Worm (Caenorhabditis elegans) whole organism, L1 larva: ENCODE data around the gene msp-58.

Experiments
- C16A3.4 ChIP-seq: fragments of 150-350 bp; optimal IDR thresholded peaks from 2 replicates; lab custom pipeline; 2014; ENCODE audit warnings: missing biosample characterization, missing genetic modification characterization
- ama-1 ChIP-seq: fragments of 150-350 bp; optimal IDR thresholded peaks from 2 replicates; lab custom pipeline; 2014
- ceh-63 ChIP-seq: fragments of 200-800 bp; sonication (Bioruptor generic); optimal IDR thresholded peaks from 2 replicates; lab custom pipeline; 2018; ENCODE audit warnings: mild to moderate bottlenecking, missing genetic modification characterization, missing compliant biosample characterization
- ceh-82 ChIP-seq, 3 experiments: fragments of 150-350 bp in 1 of 3; sonication (generic microtip) in 2 of 3; optimal IDR thresholded peaks; 2 replicates each; lab custom pipeline; 2014 to 2017; ENCODE audit warnings: missing biosample characterization in 3 of 3, missing genetic modification characterization in 3 of 3
- ceh-90 ChIP-seq: sonication (generic microtip); optimal IDR thresholded peaks from 2 replicates; lab custom pipeline; 2016; ENCODE audit warnings: missing genetic modification characterization, missing compliant biosample characterization
- ces-1 ChIP-seq: fragments of 150-350 bp; optimal IDR thresholded peaks from 2 replicates; lab custom pipeline; 2014; ENCODE audit warnings: missing biosample characterization, missing genetic modification reagents, missing genetic modification characterization
- dsc-1 ChIP-seq: sonication (generic microtip); optimal IDR thresholded peaks from 2 replicates; lab custom pipeline; 2016; ENCODE audit warnings: mild to moderate bottlenecking, missing genetic modification characterization, missing compliant biosample characterization
- efl-1 ChIP-seq, 4 experiments: fragments of 150-350 bp; optimal IDR thresholded peaks in 3 of 4; peaks in 1 of 4; 1 replicate in 1 of 4; 2 replicates in 3 of 4; lab custom pipeline; 2014; ENCODE audit warnings: missing biosample characterization in 2 of 4, missing genetic modification characterization in 2 of 4, missing genetic modification reagents in 2 of 4
- egl-13 ChIP-seq: sonication (generic microtip); optimal IDR thresholded peaks from 2 replicates; lab custom pipeline; 2016; ENCODE audit warnings: missing genotype, missing genetic modification reagents, missing genetic modification characterization, missing compliant biosample characterization
- fkh-4 ChIP-seq: sonication (generic microtip); optimal IDR thresholded peaks from 2 replicates; lab custom pipeline; 2016; ENCODE audit warnings: missing compliant biosample characterization, missing genetic modification characterization, borderline replicate concordance
- fkh-8 ChIP-seq: sonication (generic microtip); optimal IDR thresholded peaks from 2 replicates; lab custom pipeline; 2016; ENCODE audit warnings: mild to moderate bottlenecking, missing genetic modification characterization, missing compliant biosample characterization
- fos-1 ChIP-seq: fragments of 150-350 bp; optimal IDR thresholded peaks from 2 replicates; lab custom pipeline; 2014; ENCODE audit warnings: missing biosample characterization, missing genetic modification characterization
- grh-1 ChIP-seq: fragments of 200-800 bp; sonication (Bioruptor generic); IDR thresholded peaks from 2 replicates; pipeline ENCODE4 v1.3.6; 2022; ENCODE audit warnings: missing genetic modification reagents, missing genetic modification characterization, missing compliant biosample characterization
- hlh-17 ChIP-seq: fragments of 200-800 bp; sonication (Bioruptor generic); optimal IDR thresholded peaks from 2 replicates; lab custom pipeline; 2018; ENCODE audit warnings: missing genetic modification characterization, mild to moderate bottlenecking, missing compliant biosample characterization, moderate library complexity, borderline replicate concordance
- hlh-4 ChIP-seq: sonication (generic microtip); optimal IDR thresholded peaks from 2 replicates; lab custom pipeline; 2016; ENCODE audit warnings: mild to moderate bottlenecking, missing genetic modification characterization, missing compliant biosample characterization
- hpl-2 ChIP-seq: fragments of 150-350 bp; optimal IDR thresholded peaks from 2 replicates; lab custom pipeline; 2014; ENCODE audit warnings: missing biosample characterization, missing genetic modification reagents, missing genetic modification characterization
- lin-14 ChIP-seq: fragments of 200-800 bp; sonication (Bioruptor generic); optimal IDR thresholded peaks from 2 replicates; lab custom pipeline; 2018; ENCODE audit warnings: mild to moderate bottlenecking, missing genetic modification characterization, moderate library complexity, missing compliant biosample characterization
- lin-39 ChIP-seq: fragments of 150-350 bp; optimal IDR thresholded peaks from 2 replicates; lab custom pipeline; 2014; ENCODE audit warnings: missing biosample characterization, missing genetic modification reagents, missing genetic modification characterization
- lir-3 ChIP-seq: sonication (generic microtip); optimal IDR thresholded peaks from 2 replicates; lab custom pipeline; 2016; ENCODE audit warnings: mild to moderate bottlenecking, missing genetic modification characterization, moderate library complexity, missing compliant biosample characterization; ENCODE audit not compliant: poor library complexity
- mef-2 ChIP-seq: fragments of 150-350 bp; optimal IDR thresholded peaks from 2 replicates; lab custom pipeline; 2014; ENCODE audit warnings: missing biosample characterization, missing genetic modification characterization
- mep-1 ChIP-seq: fragments of 150-350 bp; optimal IDR thresholded peaks from 2 replicates; lab custom pipeline; 2014; ENCODE audit warnings: missing biosample characterization, missing genetic modification characterization
- nhr-19 ChIP-seq: fragments of 200-800 bp; sonication (Bioruptor generic); conservative IDR thresholded peaks from 2 replicates; pipeline ENCODE4 v1.3.6; 2022; ENCODE audit warnings: missing genetic modification characterization, missing compliant biosample characterization
- nhr-237 ChIP-seq: fragments of 150-350 bp; optimal IDR thresholded peaks from 2 replicates; lab custom pipeline; 2014; ENCODE audit warnings: missing biosample characterization, missing genetic modification characterization
- nhr-28 ChIP-seq: fragments of 150-350 bp; optimal IDR thresholded peaks from 2 replicates; lab custom pipeline; 2014; ENCODE audit warnings: missing biosample characterization, missing genetic modification characterization
- nhr-47 ChIP-seq: sonication (generic microtip); optimal IDR thresholded peaks from 2 replicates; lab custom pipeline; 2016; ENCODE audit warnings: mild to moderate bottlenecking, missing genetic modification characterization, moderate library complexity, missing compliant biosample characterization
- nhr-71 ChIP-seq: sonication (generic microtip); optimal IDR thresholded peaks from 2 replicates; lab custom pipeline; 2016; ENCODE audit warnings: mild to moderate bottlenecking, missing genetic modification characterization, moderate library complexity, missing compliant biosample characterization
- nhr-77 ChIP-seq: fragments of 150-350 bp; optimal IDR thresholded peaks from 2 replicates; lab custom pipeline; 2014; ENCODE audit warnings: missing biosample characterization, missing genetic modification characterization
- nhr-85 ChIP-seq: sonication (generic microtip); peaks from one replicate; lab custom pipeline; 2016; ENCODE audit warnings: missing genetic modification characterization, inconsistent platforms, missing compliant biosample characterization
- pax-3 ChIP-seq: fragments of 200-800 bp; sonication (Bioruptor generic); optimal IDR thresholded peaks from 2 replicates; lab custom pipeline; 2018; ENCODE audit warnings: mild to moderate bottlenecking, missing genetic modification characterization, moderate library complexity, missing compliant biosample characterization
- snpc-4 ChIP-seq: fragments of 150-350 bp; optimal IDR thresholded peaks from 2 replicates; lab custom pipeline; 2014; ENCODE audit warnings: missing biosample characterization, missing genetic modification characterization
- snu-23 ChIP-seq: sonication (generic microtip); optimal IDR thresholded peaks from 2 replicates; lab custom pipeline; 2016; ENCODE audit warnings: missing genetic modification characterization, missing compliant biosample characterization
- sox-4 ChIP-seq: sonication (generic microtip); optimal IDR thresholded peaks from 2 replicates; lab custom pipeline; 2016; ENCODE audit warnings: missing genetic modification characterization, missing compliant biosample characterization
- sup-37 ChIP-seq: fragments of 200-800 bp; sonication (Bioruptor generic); optimal IDR thresholded peaks from 2 replicates; lab custom pipeline; 2018; ENCODE audit warnings: mild to moderate bottlenecking, missing genetic modification characterization, missing compliant biosample characterization
- unc-30 ChIP-seq: sonication (generic microtip); optimal IDR thresholded peaks from 2 replicates; lab custom pipeline; 2017; ENCODE audit warnings: missing biosample characterization, missing genetic modification characterization
- unc-86 ChIP-seq: sonication (generic microtip); optimal IDR thresholded peaks from 2 replicates; lab custom pipeline; 2016; ENCODE audit warnings: missing genetic modification characterization, missing compliant biosample characterization
- unc-98 ChIP-seq: fragments of 200-800 bp; sonication (Bioruptor generic); IDR thresholded peaks from 2 replicates; pipeline ENCODE4 v1.3.6; 2022; ENCODE audit warnings: missing genetic modification characterization, missing compliant biosample characterization
- vab-15 ChIP-seq: sonication (generic microtip); optimal IDR thresholded peaks from 2 replicates; lab custom pipeline; 2017; ENCODE audit warnings: missing genotype, mild to moderate bottlenecking, missing genetic modification characterization, missing compliant biosample characterization
- xbp-1 ChIP-seq: sonication (generic microtip); optimal IDR thresholded peaks from 2 replicates; lab custom pipeline; 2016; ENCODE audit warnings: missing genetic modification characterization, missing compliant biosample characterization

msp-58 gene

ce11 chrIV:5273385-5273784 lies 35.0 kb upstream of the msp-58 start:
- TF ChIP-seq fkh-8 (no peak), ama-1 (lab: Kevin White, UChicago) (no peak), ces-1 (no peak), pax-3 (tag; lab: Kevin White, UChicago) (no peak)

- TF ChIP-seq snpc-4 (tag; lab: Kevin White, UChicago) (no peak), sox-4 (tag; lab: Kevin White, UChicago) (no peak), ceh-82 (tag; optimal IDR thresholded peaks at IDR 0.05; lab: Kevin White, UChicago) (no peak), efl-1 (optimal IDR thresholded peaks at IDR 0.05; lab: Kevin White, UChicago) (no peak), efl-1 (GFP tag; optimal IDR thresholded peaks at IDR 0.05 in 1 of 2; lab: Kevin White, UChicago) (no peak), unc-30 (tag; lab: Kevin White, UChicago) (no peak), fkh-8 (no peak), grh-1 (GFP tag; lab: Robert Waterston, UW) (no peak)
Measured at ce11 chrIV:5274123-5274581, 34.2 kb upstream of the msp-58 start, which contains the start of gene slfl-4. Gene slfl-4, plus strand, starts transcription at chrIV:5274531.

- no peak for TF ChIP-seq lin-39
- no peak for TF ChIP-seq sox-4 (tag; lab: Kevin White, UChicago)
- no peak for TF ChIP-seq xbp-1 (tag; lab: Kevin White, UChicago)
- TF ChIP-seq nhr-19 (GFP tag; lab: Robert Waterston, UW), result no peak
- TF ChIP-seq pax-3 (tag; lab: Kevin White, UChicago), result no peak
- TF ChIP-seq mef-2 (tag; lab: Kevin White, UChicago), result no peak
- TF ChIP-seq lir-3 (tag; lab: Kevin White, UChicago), result no peak
- no peak for TF ChIP-seq mep-1 (tag; lab: Kevin White, UChicago)
- TF ChIP-seq snpc-4 (tag; lab: Kevin White, UChicago), result no peak
- TF ChIP-seq hpl-2 (GFP tag; lab: Kevin White, UChicago), result no peak
- no peak for TF ChIP-seq ama-1 (lab: Kevin White, UChicago)
- TF ChIP-seq sup-37 (GFP tag; lab: Kevin White, UChicago), result no peak
- no peak for TF ChIP-seq C16A3.4
- TF ChIP-seq unc-86, result no peak
- TF ChIP-seq egl-13 (tag; lab: Kevin White, UChicago), result no peak
Measured at ce11 chrIV:5277752-5278151, 30.6 kb upstream of the msp-58 start, which contains the start of gene F36H12.17. Gene F36H12.17, minus strand, starts transcription at chrIV:5277852.

ce11 chrIV:5281457-5281856 lies 26.9 kb upstream of the msp-58 start:
- TF ChIP-seq fkh-4 (no peak), xbp-1 (tag; lab: Kevin White, UChicago) (no peak), grh-1 (GFP tag; lab: Robert Waterston, UW) (no peak), hlh-17 (no peak), nhr-77 (no peak), dsc-1 (peak; percentile 81), nhr-71 (tag; lab: Kevin White, UChicago) (no peak), ces-1 (no peak), mef-2 (tag; lab: Kevin White, UChicago) (no peak), nhr-237 (tag; lab: Kevin White, UChicago) (no peak), unc-98 (no peak), lin-14 (no peak), sox-4 (tag; lab: Kevin White, UChicago) (peak; percentile 2), vab-15 (no peak), hlh-4 (tag; lab: Kevin White, UChicago) (no peak), fkh-8 (peak; percentile 58), ceh-90 (tag; lab: Kevin White, UChicago) (no peak), ceh-63 (no peak), nhr-47 (tag; lab: Kevin White, UChicago) (no peak), fos-1 (tag; lab: Kevin White, UChicago) (no peak), pax-3 (tag; lab: Kevin White, UChicago) (peak; percentile 52), snu-23 (GFP tag; lab: Kevin White, UChicago) (no peak), nhr-28 (tag; lab: Kevin White, UChicago) (no peak), nhr-85 (tag; lab: Kevin White, UChicago) (no peak), mep-1 (tag; lab: Kevin White, UChicago) (no peak)
